Worm (Caenorhabditis elegans): ENCODE results near the gene F53A3.7.

- no peak for TF ChIP-seq hnd-1 (tag; optimal IDR thresholded peaks at IDR 0.05)
- no peak for TF ChIP-seq flt-1 (GFP tag; IDR thresholded peaks at IDR 0.05)
- no peak for TF ChIP-seq tbx-37 (GFP tag; conservative IDR thresholded peaks at IDR 0.05)
- no peak for TF ChIP-seq aly-1 (tag; optimal IDR thresholded peaks at IDR 0.05)
- TF ChIP-seq ceh-36 (tag; optimal IDR thresholded peaks at IDR 0.05) = no peak
These were observed 26.1 kb downstream of the F53A3.7 start for ce11 chrIII:1977424-1977823.

Measured in whole organism, early embryonic.